Worm (Caenorhabditis elegans) whole organism, L1 larva: ENCODE data around the gene EGAP2.2.

Experiments used
- F16B12.6 ChIP-seq: fragments of 150-350 bp; optimal IDR thresholded peaks from 2 replicates; lab custom pipeline; 2014; ENCODE audit warnings: missing biosample characterization, missing genetic modification characterization
- ceh-82 ChIP-seq, 3 experiments: fragments of 150-350 bp in 1 of 3; sonication (generic microtip) in 2 of 3; optimal IDR thresholded peaks; 2 replicates each; lab custom pipeline; 2014 to 2017; ENCODE audit warnings: missing biosample characterization in 3 of 3, missing genetic modification characterization in 3 of 3
- ceh-90 ChIP-seq: sonication (generic microtip); optimal IDR thresholded peaks from 2 replicates; lab custom pipeline; 2016; ENCODE audit warnings: missing genetic modification characterization, missing compliant biosample characterization
- efl-1 ChIP-seq, 4 experiments: fragments of 150-350 bp; optimal IDR thresholded peaks in 3 of 4; peaks in 1 of 4; 1 replicate in 1 of 4; 2 replicates in 3 of 4; lab custom pipeline; 2014; ENCODE audit warnings: missing biosample characterization in 2 of 4, missing genetic modification characterization in 2 of 4, missing genetic modification reagents in 2 of 4
- egl-13 ChIP-seq: sonication (generic microtip); optimal IDR thresholded peaks from 2 replicates; lab custom pipeline; 2016; ENCODE audit warnings: missing genotype, missing genetic modification reagents, missing genetic modification characterization, missing compliant biosample characterization
- egl-27 ChIP-seq, 2 experiments: fragments of 150-350 bp in 1 of 2; sonication (generic microtip); optimal IDR thresholded peaks; 3 replicates each; lab custom pipeline; 2017 to 2018; ENCODE audit warnings: missing biosample characterization in 2 of 2, missing genetic modification characterization in 2 of 2, missing genetic modification reagents in 2 of 2
- hlh-17 ChIP-seq: fragments of 200-800 bp; sonication (Bioruptor generic); optimal IDR thresholded peaks from 2 replicates; lab custom pipeline; 2018; ENCODE audit warnings: missing genetic modification characterization, mild to moderate bottlenecking, missing compliant biosample characterization, moderate library complexity, borderline replicate concordance
- lsy-2 ChIP-seq, 2 experiments: fragments of 150-350 bp; optimal IDR thresholded peaks; 2 replicates each; lab custom pipeline; 2014; ENCODE audit warnings: missing biosample characterization in 2 of 2, missing genetic modification characterization in 2 of 2
- nhr-11 ChIP-seq: fragments of 150-350 bp; optimal IDR thresholded peaks from 2 replicates; lab custom pipeline; 2014; ENCODE audit warnings: missing biosample characterization, missing genetic modification characterization
- nhr-76 ChIP-seq: sonication (generic microtip); optimal IDR thresholded peaks from 2 replicates; lab custom pipeline; 2017; ENCODE audit warnings: missing biosample characterization, missing genetic modification characterization
- nhr-85 ChIP-seq: sonication (generic microtip); peaks from one replicate; lab custom pipeline; 2016; ENCODE audit warnings: missing genetic modification characterization, inconsistent platforms, missing compliant biosample characterization
- skn-1 ChIP-seq: fragments of 150-350 bp; optimal IDR thresholded peaks from 2 replicates; lab custom pipeline; 2014; ENCODE audit warnings: missing biosample characterization, missing genetic modification characterization
- unc-86 ChIP-seq: sonication (generic microtip); optimal IDR thresholded peaks from 2 replicates; lab custom pipeline; 2016; ENCODE audit warnings: missing genetic modification characterization, missing compliant biosample characterization

ce11 chrII:5212675-5213074 is 17.0 kb upstream of the EGAP2.2 start, which contains the start of gene C34F11.1:
- TF ChIP-seq egl-13 (tag; lab: Kevin White, UChicago) (no peak), egl-27 (tag; optimal IDR thresholded peaks at IDR 0.05; lab: Kevin White, UChicago) (no peak), nhr-11 (no peak), skn-1 (no peak), nhr-76 (tag; lab: Kevin White, UChicago) (no peak), ceh-90 (tag; lab: Kevin White, UChicago) (no peak), hlh-17 (no peak), efl-1 (optimal IDR thresholded peaks at IDR 0.05; lab: Kevin White, UChicago) (no peak), efl-1 (GFP tag; optimal IDR thresholded peaks at IDR 0.05 in 1 of 2; lab: Kevin White, UChicago) (no peak), ceh-82 (tag; optimal IDR thresholded peaks at IDR 0.05; lab: Kevin White, UChicago) (no peak), nhr-85 (no peak), unc-86 (tag; lab: Kevin White, UChicago) (no peak), F16B12.6 (tag; lab: Kevin White, UChicago) (no peak), lsy-2 (tag; optimal IDR thresholded peaks at IDR 0.05; lab: Kevin White, UChicago) (no peak)
